Worm (Caenorhabditis elegans): ENCODE measurements around the gene cpt-6.
A peak's percentile ranks its signal among the peaks of the same experiment; 100 is the strongest.

The cpt-6 gene

DNA sequence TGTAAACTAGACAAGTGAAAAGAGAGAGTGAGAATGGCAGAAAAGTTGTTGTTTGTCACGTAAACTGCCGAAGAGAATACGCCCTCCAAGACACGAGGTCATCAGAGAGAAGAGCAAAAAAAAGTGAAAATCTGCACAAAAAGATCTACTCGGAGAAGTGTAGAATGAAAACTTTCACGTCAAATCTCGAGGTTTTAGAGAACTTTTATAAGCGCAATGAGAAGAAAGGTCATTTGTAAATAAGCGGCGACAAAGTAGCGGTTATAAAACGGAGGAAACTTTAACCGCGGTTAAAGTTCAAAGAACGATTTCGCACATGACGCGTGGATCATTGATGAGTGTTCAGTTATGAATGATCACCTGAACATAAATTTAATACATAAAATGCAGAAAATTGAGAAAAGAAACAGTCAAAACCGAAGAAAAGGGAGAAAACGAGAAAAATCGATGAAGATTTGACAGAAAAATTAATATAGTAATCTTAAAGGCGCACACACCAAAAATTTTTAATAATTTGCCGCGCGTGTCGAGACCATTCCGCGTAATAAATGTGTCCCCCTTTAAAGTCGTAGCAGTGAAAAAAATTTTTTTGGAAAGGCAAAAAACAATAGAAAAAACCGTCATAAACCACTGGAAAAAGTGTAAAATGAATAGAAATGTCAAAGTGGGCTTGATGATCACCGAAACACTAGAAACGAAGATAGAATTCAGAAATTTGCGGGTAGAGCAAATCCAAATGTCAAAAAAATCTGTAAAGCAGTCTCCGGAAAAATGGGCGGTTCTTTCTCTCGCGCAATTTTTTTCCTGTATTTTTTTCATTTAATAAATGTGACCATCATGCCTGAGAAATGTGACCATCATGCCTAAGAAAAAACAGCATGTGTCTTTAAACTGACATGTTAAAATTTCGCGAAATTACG, 23.8 kb upstream of the cpt-6 start:
- TF ChIP-seq tbx-9 (tag; optimal IDR thresholded peaks at IDR 0.05; ENCODE audit: borderline replicate concordance) (no peak), B0019.2 (GFP tag; conservative IDR thresholded peaks at IDR 0.05) (no peak), gei-17 (GFP tag; optimal IDR thresholded peaks at IDR 0.05) (no peak), zfh-2 (GFP tag; conservative IDR thresholded peaks at IDR 0.05) (no peak), xnd-1 (tag; optimal IDR thresholded peaks at IDR 0.05) (peak; percentile 54), akir-1 (GFP tag; optimal IDR thresholded peaks at IDR 0.05) (no peak), Y56A3A.18 (GFP tag; IDR thresholded peaks at IDR 0.05) (no peak), rpc-1 (optimal IDR thresholded peaks at IDR 0.05) (no peak), rpc-1 (tag; optimal IDR thresholded peaks at IDR 0.05) (no peak), B0336.3 (GFP tag; IDR thresholded peaks at IDR 0.05) (no peak), ets-4 (GFP tag; optimal IDR thresholded peaks at IDR 0.05) (no peak), mes-4 (tag; optimal IDR thresholded peaks at IDR 0.05) (no peak), sea-2 (GFP tag; IDR thresholded peaks at IDR 0.05) (no peak), somi-1 (GFP tag; optimal IDR thresholded peaks at IDR 0.05) (peak; percentile 3), madf-8 (GFP tag; conservative IDR thresholded peaks at IDR 0.05) (peak; percentile 46), ztf-3 (GFP tag; optimal IDR thresholded peaks at IDR 0.05) (no peak), ceh-79 (tag; optimal IDR thresholded peaks at IDR 0.05) (no peak), lin-40 (tag; optimal IDR thresholded peaks at IDR 0.05) (peak; percentile 29), bed-2 (GFP tag; IDR thresholded peaks at IDR 0.05) (no peak), ceh-58 (GFP tag; IDR thresholded peaks at IDR 0.05) (no peak), lsl-1 (GFP tag; optimal IDR thresholded peaks at IDR 0.05) (peak; percentile 76), ccch-3 (GFP tag; optimal IDR thresholded peaks at IDR 0.05) (no peak), pbrm-1 (GFP tag; IDR thresholded peaks at IDR 0.05) (no peak), ceh-40 (GFP tag; IDR thresholded peaks at IDR 0.05) (no peak), F22D6.2 (tag; optimal IDR thresholded peaks at IDR 0.05) (peak; percentile 1), madf-6 (GFP tag; IDR thresholded peaks at IDR 0.05) (peak; percentile 67; the same call in 1 of the 2 replicates), ztf-25 (GFP tag; IDR thresholded peaks at IDR 0.05) (no peak), ztf-26 (tag; optimal IDR thresholded peaks at IDR 0.05) (peak; percentile 1), lir-1 (GFP tag; conservative IDR thresholded peaks at IDR 0.05) (no peak), pha-4 (tag; optimal IDR thresholded peaks at IDR 0.05) (peak; percentile 42), F10E7.11 (tag; optimal IDR thresholded peaks at IDR 0.05) (no peak), nfya-1 (tag; optimal IDR thresholded peaks at IDR 0.05; ENCODE audit: borderline replicate concordance, insufficient read depth) (no peak), nhr-27 (tag; optimal IDR thresholded peaks at IDR 0.05) (no peak), Y67H2A.10 (GFP tag; conservative IDR thresholded peaks at IDR 0.05) (no peak), Y53G8AR.9 (GFP tag; conservative IDR thresholded peaks at IDR 0.05) (no peak), K11D2.4 (GFP tag; IDR thresholded peaks at IDR 0.05) (peak; percentile 35; the same call in 1 of the 2 replicates), efl-1 (GFP tag; optimal IDR thresholded peaks at IDR 0.05) (peak; percentile 63), hlh-12 (tag; optimal IDR thresholded peaks at IDR 0.05) (no peak), ceh-91 (GFP tag; IDR thresholded peaks at IDR 0.05) (0 out of 2 replicates have a peak, but pooled peaks have one; percentile 15), unc-62 (GFP tag; optimal IDR thresholded peaks at IDR 0.05) (no peak), him-1 (tag; optimal IDR thresholded peaks at IDR 0.05) (peak; percentile 36), lag-1 (GFP tag; IDR thresholded peaks at IDR 0.05) (no peak), D2030.7 (GFP tag; IDR thresholded peaks at IDR 0.05) (0 out of 2 replicates have a peak, but pooled peaks have one; percentile 23), snpc-1.3 (tag; optimal IDR thresholded peaks at IDR 0.05; ENCODE audit: insufficient read depth) (no peak), dpff-1 (tag; optimal IDR thresholded peaks at IDR 0.05) (no peak), F33H1.4 (GFP tag; IDR thresholded peaks at IDR 0.05) (peak; percentile 75), snpc-1.1 (tag; optimal IDR thresholded peaks at IDR 0.05; ENCODE audit: insufficient read depth) (no peak)
